Fruit fly (Drosophila melanogaster): ENCODE results near the gene CG5731.

DNA sequence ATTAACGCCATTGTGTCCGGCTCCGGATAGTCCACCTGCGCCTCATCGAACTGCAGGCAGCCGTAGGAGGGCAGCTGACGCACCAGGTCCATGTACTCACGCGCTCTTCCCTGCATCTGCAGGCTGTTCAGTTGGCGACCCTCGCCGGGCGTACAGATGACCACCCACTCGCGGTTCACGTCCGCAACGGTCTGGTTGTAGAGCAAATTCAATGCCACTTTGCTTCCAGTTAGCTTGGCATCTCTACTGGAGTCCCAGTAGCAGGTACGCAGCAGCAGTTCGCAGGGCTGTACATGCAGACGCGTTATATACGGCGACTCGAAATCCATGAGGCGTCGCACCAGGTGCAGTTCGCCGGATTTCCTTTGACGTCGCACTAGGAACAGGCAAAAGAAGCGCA, 3.6 kb downstream of the CG5731 start:
- no peak for TF ChIP-seq Eip75B (GFP tag; optimal IDR thresholded peaks at IDR 0.05)
- TF ChIP-seq CG7368 (GFP tag; optimal IDR thresholded peaks at IDR 0.05), result no peak
- no peak for TF ChIP-seq Sox102F (GFP tag; optimal IDR thresholded peaks at IDR 0.05)
